Fruit fly (Drosophila melanogaster): ENCODE results near the gene bip1.

bip1 gene

dm6 chr3L:8071693-8072260 lies 13.3 kb upstream of the bip1 start:
- TF ChIP-seq CG4496 (GFP tag; IDR thresholded peaks at IDR 0.05) (no peak), Ets98B (GFP tag; IDR thresholded peaks at IDR 0.05) (no peak), Snoo (tag; optimal IDR thresholded peaks at IDR 0.05) (no peak), EcR (GFP tag; optimal IDR thresholded peaks at IDR 0.05) (no peak), CG12605 (GFP tag; IDR thresholded peaks at IDR 0.05) (no peak), CG13204 (GFP tag; optimal IDR thresholded peaks at IDR 0.05) (no peak), CG34367 (tag; optimal IDR thresholded peaks at IDR 0.05) (no peak), CG17806 (tag; optimal IDR thresholded peaks at IDR 0.05) (no peak), CG10348 (GFP tag; IDR thresholded peaks at IDR 0.05) (no peak), gl (tag; optimal IDR thresholded peaks at IDR 0.05) (no peak)

- TF ChIP-seq fd96Ca (GFP tag; IDR thresholded peaks at IDR 0.05) (no peak), D1 (tag; optimal IDR thresholded peaks at IDR 0.05) (no peak), Ets98B (GFP tag; IDR thresholded peaks at IDR 0.05) (no peak), EcR (GFP tag; optimal IDR thresholded peaks at IDR 0.05) (no peak), CG8159 (tag; optimal IDR thresholded peaks at IDR 0.05) (no peak), CG4496 (GFP tag; IDR thresholded peaks at IDR 0.05) (no peak), CG32121 (GFP tag; IDR thresholded peaks at IDR 0.05) (no peak), gl (tag; optimal IDR thresholded peaks at IDR 0.05) (no peak), CG14655 (GFP tag; optimal IDR thresholded peaks at IDR 0.05) (no peak), CG17806 (tag; optimal IDR thresholded peaks at IDR 0.05) (no peak)
These were observed 12.7 kb upstream of the bip1 start for dm6 chr3L:8071192-8071591.

dm6 chr3L:8069860-8070259 lies 11.3 kb upstream of the bip1 start, which contains the start of gene CG42591:
CG42591 (minus strand) TSS chr3L:8069960.
- TF ChIP-seq CG8159 (tag; optimal IDR thresholded peaks at IDR 0.05) (no peak), CG13204 (GFP tag; optimal IDR thresholded peaks at IDR 0.05) (no peak), Ets98B (GFP tag; IDR thresholded peaks at IDR 0.05) (no peak), gl (tag; optimal IDR thresholded peaks at IDR 0.05) (no peak), CG34367 (tag; optimal IDR thresholded peaks at IDR 0.05) (no peak), CG9948 (tag; optimal IDR thresholded peaks at IDR 0.05) (no peak), CG4496 (GFP tag; IDR thresholded peaks at IDR 0.05) (no peak), CG17806 (tag; optimal IDR thresholded peaks at IDR 0.05) (no peak), CG12605 (GFP tag; IDR thresholded peaks at IDR 0.05) (no peak), CG8301 (tag; optimal IDR thresholded peaks at IDR 0.05) (no peak), fd96Ca (GFP tag; IDR thresholded peaks at IDR 0.05) (no peak), CG32121 (GFP tag; IDR thresholded peaks at IDR 0.05) (no peak), rn (GFP tag; IDR thresholded peaks at IDR 0.05) (no peak), Snoo (tag; optimal IDR thresholded peaks at IDR 0.05) (no peak), Pif1A (GFP tag; optimal IDR thresholded peaks at IDR 0.05) (no peak), Pif1B (GFP tag; optimal IDR thresholded peaks at IDR 0.05) (no peak)

dm6 chr3L:8069167-8069566 lies 10.7 kb upstream of the bip1 start, which contains the start of gene CG42590:
CG42590 (minus strand) TSS chr3L:8069267.
- no peak for TF ChIP-seq CG9948 (tag; optimal IDR thresholded peaks at IDR 0.05)
- no peak for TF ChIP-seq fd96Ca (GFP tag; IDR thresholded peaks at IDR 0.05)
- TF ChIP-seq CG12605 (GFP tag; IDR thresholded peaks at IDR 0.05): no peak
- TF ChIP-seq rn (GFP tag; IDR thresholded peaks at IDR 0.05): no peak
- no peak for TF ChIP-seq CG15710 (tag; optimal IDR thresholded peaks at IDR 0.05)
- no peak for TF ChIP-seq CG10348 (GFP tag; IDR thresholded peaks at IDR 0.05)
- no peak for TF ChIP-seq Snoo (tag; optimal IDR thresholded peaks at IDR 0.05)
- TF ChIP-seq CG8159 (tag; optimal IDR thresholded peaks at IDR 0.05): no peak
- TF ChIP-seq CG32121 (GFP tag; IDR thresholded peaks at IDR 0.05): no peak
- TF ChIP-seq CG4496 (GFP tag; IDR thresholded peaks at IDR 0.05): no peak
- no peak for TF ChIP-seq EcR (GFP tag; optimal IDR thresholded peaks at IDR 0.05)
- no peak for TF ChIP-seq D1 (tag; optimal IDR thresholded peaks at IDR 0.05)
- no peak for TF ChIP-seq CG14655 (GFP tag; optimal IDR thresholded peaks at IDR 0.05)
- no peak for TF ChIP-seq Ets98B (GFP tag; IDR thresholded peaks at IDR 0.05)
- TF ChIP-seq gl (tag; optimal IDR thresholded peaks at IDR 0.05): no peak
- TF ChIP-seq CG34367 (tag; optimal IDR thresholded peaks at IDR 0.05): no peak
- TF ChIP-seq CG17806 (tag; optimal IDR thresholded peaks at IDR 0.05): no peak
- TF ChIP-seq Pif1A (GFP tag; optimal IDR thresholded peaks at IDR 0.05): no peak
- TF ChIP-seq Pif1B (GFP tag; optimal IDR thresholded peaks at IDR 0.05): no peak
- no peak for TF ChIP-seq CG13204 (GFP tag; optimal IDR thresholded peaks at IDR 0.05)

- TF ChIP-seq CG8159 (tag; optimal IDR thresholded peaks at IDR 0.05) (no peak), Pif1A (GFP tag; optimal IDR thresholded peaks at IDR 0.05) (no peak), CG34367 (tag; optimal IDR thresholded peaks at IDR 0.05) (no peak), CG14655 (GFP tag; optimal IDR thresholded peaks at IDR 0.05) (no peak), EcR (GFP tag; optimal IDR thresholded peaks at IDR 0.05) (no peak), gl (tag; optimal IDR thresholded peaks at IDR 0.05) (no peak), CG15710 (tag; optimal IDR thresholded peaks at IDR 0.05) (no peak)
These were observed 9.5 kb upstream of the bip1 start for dm6 chr3L:8068061-8068460.

dm6 chr3L:8067491-8067890 lies 9.0 kb upstream of the bip1 start:
- TF ChIP-seq Pif1A (GFP tag; optimal IDR thresholded peaks at IDR 0.05) (no peak), CG13204 (GFP tag; optimal IDR thresholded peaks at IDR 0.05) (no peak), Snoo (tag; optimal IDR thresholded peaks at IDR 0.05) (no peak), CG14655 (GFP tag; optimal IDR thresholded peaks at IDR 0.05) (no peak), gl (tag; optimal IDR thresholded peaks at IDR 0.05) (no peak), CG4496 (GFP tag; IDR thresholded peaks at IDR 0.05) (no peak), CG15710 (tag; optimal IDR thresholded peaks at IDR 0.05) (no peak), Pif1B (GFP tag; optimal IDR thresholded peaks at IDR 0.05) (no peak), CG10348 (GFP tag; IDR thresholded peaks at IDR 0.05) (no peak), CG12605 (GFP tag; IDR thresholded peaks at IDR 0.05) (no peak), CG8301 (tag; optimal IDR thresholded peaks at IDR 0.05) (no peak), rn (GFP tag; IDR thresholded peaks at IDR 0.05) (no peak)
